Worm (Caenorhabditis elegans) whole organism, L2 larva: Measurements from ENCODE around the gene glb-29.
A peak's percentile ranks its signal among the peaks of the same experiment; 100 is the strongest.

Source experiments
- alr-1 ChIP-seq: fragments of 150-350 bp; optimal IDR thresholded peaks from 2 replicates; lab custom pipeline; 2014; ENCODE audit warnings: missing biosample characterization, missing genetic modification characterization
- ama-1 ChIP-seq: fragments of 150-350 bp; optimal IDR thresholded peaks from 2 replicates; lab custom pipeline; 2018; ENCODE audit warnings: inconsistent platforms
- ceh-82 ChIP-seq: fragments of 150-350 bp; optimal IDR thresholded peaks from 2 replicates; lab custom pipeline; 2014; ENCODE audit warnings: missing biosample characterization, missing genetic modification characterization
- lsy-2 ChIP-seq, 2 experiments: fragments of 150-350 bp in 1 of 2; sonication (generic microtip) in 1 of 2; optimal IDR thresholded peaks; 2 replicates each; lab custom pipeline; 2014 to 2017; ENCODE audit warnings: missing biosample characterization in 2 of 2, missing genetic modification characterization in 2 of 2
- mdl-1 ChIP-seq, 2 experiments: fragments of 150-350 bp in 1 of 2; sonication (generic microtip) in 1 of 2; optimal IDR thresholded peaks; 2 replicates each; lab custom pipeline; 2017; ENCODE audit warnings: missing biosample characterization in 2 of 2, missing genetic modification characterization in 2 of 2
- nhr-11 ChIP-seq: fragments of 150-350 bp; optimal IDR thresholded peaks from 2 replicates; lab custom pipeline; 2014; ENCODE audit warnings: missing biosample characterization, missing genetic modification characterization
- nhr-23 ChIP-seq: fragments of 150-350 bp; optimal IDR thresholded peaks from 2 replicates; lab custom pipeline; 2014; ENCODE audit warnings: missing biosample characterization, missing genetic modification reagents, missing genetic modification characterization
- nhr-25 ChIP-seq: fragments of 150-350 bp; sonication (generic microtip); optimal IDR thresholded peaks from 3 replicates; lab custom pipeline; 2014; ENCODE audit warnings: missing biosample characterization, missing genetic modification characterization
- snpc-4 ChIP-seq: fragments of 150-350 bp; optimal IDR thresholded peaks from 2 replicates; lab custom pipeline; 2014; ENCODE audit warnings: missing biosample characterization, missing genetic modification characterization
- unc-39 ChIP-seq: fragments of 150-350 bp; optimal IDR thresholded peaks from 2 replicates; lab custom pipeline; 2014; ENCODE audit warnings: missing biosample characterization, missing genetic modification characterization
- ztf-1 ChIP-seq: fragments of 200-800 bp; sonication (Bioruptor generic); conservative IDR thresholded peaks from 2 replicates; pipeline ENCODE4 v1.3.6; 2022; ENCODE audit warnings: missing genetic modification characterization, missing compliant biosample characterization

DNA sequence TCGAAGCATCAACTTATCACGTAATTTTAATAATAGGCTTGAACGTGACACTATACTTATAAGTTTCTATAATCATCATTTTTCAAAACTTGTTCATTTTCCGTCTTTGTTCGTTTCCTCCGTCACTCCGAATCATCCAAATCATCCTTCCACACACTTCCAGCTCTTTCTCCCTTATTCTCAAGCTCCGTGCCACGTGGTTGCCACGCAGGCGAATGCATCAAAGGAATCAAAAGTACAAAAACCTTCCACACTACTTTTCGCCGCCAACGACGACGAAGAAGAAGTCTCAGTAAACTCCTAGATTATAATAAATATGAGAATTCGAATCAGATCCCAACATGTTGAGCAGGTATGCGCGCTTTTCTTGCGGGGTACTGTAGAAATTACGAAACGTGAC is 45.3 kb downstream of the glb-29 start:
- TF ChIP-seq ama-1 (peak; percentile 76), nhr-11 (tag; lab: Kevin White, UChicago) (no peak), lsy-2 (tag; optimal IDR thresholded peaks at IDR 0.05; lab: Kevin White, UChicago) (no peak), mdl-1 (tag; optimal IDR thresholded peaks at IDR 0.05; lab: Kevin White, UChicago) (no peak), snpc-4 (tag; lab: Kevin White, UChicago) (no peak), nhr-25 (tag; lab: Kevin White, UChicago) (no peak), unc-39 (tag; lab: Kevin White, UChicago) (no peak), nhr-23 (tag; lab: Kevin White, UChicago) (no peak), alr-1 (tag; lab: Kevin White, UChicago) (no peak), ztf-1 (GFP tag; lab: Robert Waterston, UW) (no peak), ceh-82 (tag; lab: Kevin White, UChicago) (no peak)
